Worm (Caenorhabditis elegans) whole organism, L3 larva: ENCODE data around the gene sre-43.

Source experiments
- R02D3.7 ChIP-seq: fragments of 150-350 bp; optimal IDR thresholded peaks from 2 replicates; lab custom pipeline; 2014; ENCODE audit warnings: missing biosample characterization, missing genetic modification characterization
- ZK546.5 ChIP-seq: sonication (generic microtip); optimal IDR thresholded peaks from 2 replicates; lab custom pipeline; 2017; ENCODE audit warnings: missing biosample characterization, missing genetic modification characterization
- aly-2 ChIP-seq: fragments of 150-350 bp; optimal IDR thresholded peaks from 2 replicates; lab custom pipeline; 2014; ENCODE audit warnings: missing biosample characterization, missing genetic modification characterization
- ama-1 ChIP-seq: fragments of 150-350 bp; optimal IDR thresholded peaks from 2 replicates; lab custom pipeline; 2018
- ceh-16 ChIP-seq: sonication (generic microtip); optimal IDR thresholded peaks from 2 replicates; lab custom pipeline; 2017; ENCODE audit warnings: missing biosample characterization, missing genetic modification characterization
- ceh-28 ChIP-seq: fragments of 150-350 bp; optimal IDR thresholded peaks from 2 replicates; lab custom pipeline; 2014; ENCODE audit warnings: missing biosample characterization, missing genetic modification reagents, missing genetic modification characterization
- daf-12 ChIP-seq: fragments of 150-350 bp; optimal IDR thresholded peaks from 2 replicates; lab custom pipeline; 2014; ENCODE audit warnings: missing biosample characterization, missing genetic modification reagents, missing genetic modification characterization
- elt-2 ChIP-seq: sonication (generic microtip); optimal IDR thresholded peaks from 2 replicates; lab custom pipeline; 2016; ENCODE audit warnings: missing genetic modification reagents, mild to moderate bottlenecking, missing genetic modification characterization, missing compliant biosample characterization
- eor-1 ChIP-seq, 2 experiments: fragments of 150-350 bp; optimal IDR thresholded peaks; 2 replicates each; lab custom pipeline; 2014 to 2018; ENCODE audit warnings: missing biosample characterization in 2 of 2, missing genetic modification characterization in 2 of 2
- fkh-2 ChIP-seq: fragments of 150-350 bp; optimal IDR thresholded peaks from 2 replicates; lab custom pipeline; 2014; ENCODE audit warnings: missing biosample characterization, missing genetic modification reagents, missing genetic modification characterization
- hmg-11 ChIP-seq: sonication (generic microtip); optimal IDR thresholded peaks from 2 replicates; lab custom pipeline; 2016; ENCODE audit warnings: missing genetic modification characterization, missing compliant biosample characterization
- lin-15B ChIP-seq: fragments of 150-350 bp; optimal IDR thresholded peaks from 2 replicates; lab custom pipeline; 2014; ENCODE audit warnings: missing biosample characterization, missing genetic modification characterization
- lsy-12 ChIP-seq: sonication (generic microtip); optimal IDR thresholded peaks from 2 replicates; lab custom pipeline; 2016; ENCODE audit warnings: mild to moderate bottlenecking, missing genetic modification characterization, missing compliant biosample characterization
- mdl-1 ChIP-seq: fragments of 150-350 bp; optimal IDR thresholded peaks from 2 replicates; lab custom pipeline; 2014; ENCODE audit warnings: missing biosample characterization, missing genetic modification characterization
- nhr-11 ChIP-seq: fragments of 150-350 bp; optimal IDR thresholded peaks from 2 replicates; lab custom pipeline; 2014; ENCODE audit warnings: missing biosample characterization, missing genetic modification characterization
- nhr-12 ChIP-seq: fragments of 150-350 bp; optimal IDR thresholded peaks from 2 replicates; lab custom pipeline; 2014; ENCODE audit warnings: missing biosample characterization, missing genetic modification characterization
- nhr-43 ChIP-seq: sonication (generic microtip); optimal IDR thresholded peaks from 2 replicates; lab custom pipeline; 2016; ENCODE audit warnings: mild to moderate bottlenecking, missing genetic modification characterization, missing compliant biosample characterization; ENCODE audit not compliant: poor library complexity, severe bottlenecking
- nhr-77 ChIP-seq: fragments of 150-350 bp; optimal IDR thresholded peaks from 2 replicates; lab custom pipeline; 2014; ENCODE audit warnings: missing biosample characterization, missing genetic modification characterization
- pha-4 ChIP-seq: fragments of 150-350 bp; optimal IDR thresholded peaks from 2 replicates; lab custom pipeline; 2014; ENCODE audit warnings: missing biosample characterization, missing genetic modification reagents, missing genetic modification characterization
- pqm-1 ChIP-seq: fragments of 150-350 bp; optimal IDR thresholded peaks from 2 replicates; lab custom pipeline; 2017; ENCODE audit warnings: missing biosample characterization, missing genetic modification characterization, inconsistent platforms
- snpc-4 ChIP-seq: fragments of 150-350 bp; optimal IDR thresholded peaks from 2 replicates; lab custom pipeline; 2014; ENCODE audit warnings: missing biosample characterization, missing genetic modification characterization
- unc-39 ChIP-seq: sonication (generic microtip); optimal IDR thresholded peaks from 4 replicates; lab custom pipeline; 2017; ENCODE audit warnings: missing biosample characterization, missing genetic modification characterization
- unc-62 ChIP-seq: fragments of 150-350 bp; sonication (generic microtip); optimal IDR thresholded peaks from 4 replicates; lab custom pipeline; 2014; ENCODE audit warnings: missing biosample characterization, missing genetic modification reagents, missing genetic modification characterization
- zag-1 ChIP-seq: fragments of 150-350 bp; optimal IDR thresholded peaks from 2 replicates; lab custom pipeline; 2014; ENCODE audit warnings: missing biosample characterization, missing genetic modification characterization
- ztf-4 ChIP-seq: fragments of 150-350 bp; optimal IDR thresholded peaks from 2 replicates; lab custom pipeline; 2014; ENCODE audit warnings: missing biosample characterization, missing genetic modification characterization

Gene sre-43

DNA sequence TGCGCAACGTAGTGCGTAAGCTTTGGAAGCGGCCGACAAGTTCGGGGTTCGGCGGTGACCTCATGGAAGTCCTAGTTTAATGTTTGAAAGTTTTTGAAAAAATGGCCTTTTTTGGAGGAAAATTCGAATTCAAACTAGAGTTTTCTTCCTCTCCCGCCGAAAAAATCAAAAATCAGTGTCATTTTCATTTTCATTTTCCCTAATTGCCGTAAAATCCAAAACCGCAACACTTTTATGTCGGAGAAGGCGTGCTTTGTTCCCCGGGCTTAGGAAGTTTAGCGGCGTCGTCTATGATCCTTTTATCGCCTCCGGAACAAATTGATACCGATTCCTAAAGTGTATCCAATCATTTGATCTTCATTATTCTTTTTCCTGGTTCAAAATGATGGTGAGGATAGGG, 44.0 kb downstream of the sre-43 start, which contains the start of gene mltn-5:
mltn-5 (plus strand) TSS at position 301 of the 400 bp plus-strand sequence.
- TF ChIP-seq snpc-4 (tag; lab: Kevin White, UChicago) (no peak), unc-39 (tag; lab: Kevin White, UChicago) (no peak), nhr-77 (tag; lab: Kevin White, UChicago) (no peak), unc-62 (GFP tag; lab: Kevin White, UChicago) (no peak), eor-1 (tag; optimal IDR thresholded peaks at IDR 0.05; lab: Kevin White, UChicago) (no peak), ztf-4 (tag; lab: Kevin White, UChicago) (no peak), ceh-28 (tag; lab: Kevin White, UChicago) (no peak), ceh-16 (no peak), nhr-12 (tag; lab: Kevin White, UChicago) (no peak), mdl-1 (tag; lab: Kevin White, UChicago) (no peak), pqm-1 (tag; lab: Kevin White, UChicago) (no peak)

- TF ChIP-seq hmg-11 (tag; lab: Kevin White, UChicago): no peak
- TF ChIP-seq ama-1 (lab: Kevin White, UChicago): no peak
- no peak for TF ChIP-seq lin-15B (tag; lab: Kevin White, UChicago)
- TF ChIP-seq ztf-4 (tag; lab: Kevin White, UChicago): no peak
- no peak for TF ChIP-seq zag-1 (tag; lab: Kevin White, UChicago)
- TF ChIP-seq ceh-16: no peak
- no peak for TF ChIP-seq nhr-43
- no peak for TF ChIP-seq elt-2 (tag; lab: Kevin White, UChicago)
- no peak for TF ChIP-seq R02D3.7 (tag; lab: Kevin White, UChicago)
- no peak for TF ChIP-seq fkh-2 (tag; lab: Kevin White, UChicago)
- no peak for TF ChIP-seq lsy-12
- no peak for TF ChIP-seq ZK546.5 (tag; lab: Kevin White, UChicago)
- TF ChIP-seq ceh-28 (tag; lab: Kevin White, UChicago): no peak
- TF ChIP-seq pha-4 (tag; lab: Kevin White, UChicago): no peak
- TF ChIP-seq pqm-1 (tag; lab: Kevin White, UChicago): no peak
- TF ChIP-seq nhr-12 (tag; lab: Kevin White, UChicago): no peak
- TF ChIP-seq nhr-11 (tag; lab: Kevin White, UChicago): no peak
- TF ChIP-seq aly-2 (tag; lab: Kevin White, UChicago): no peak
- no peak for TF ChIP-seq daf-12 (tag; lab: Kevin White, UChicago)
Measured at ce11 chrII:13919100-13919499, 49.8 kb downstream of the sre-43 start.
